Fruit fly (Drosophila melanogaster) ovary, adult (tissue): ENCODE data around the gene dia.

Experiments
- CG17801 ChIP-seq: fragments of 200-800 bp; optimal IDR thresholded peaks from 2 replicates; lab custom pipeline; 2019; ENCODE audit warnings: missing biosample characterization, mild to moderate bottlenecking, missing genetic modification characterization, moderate library complexity; ENCODE audit not compliant: partially characterized antibody

dia gene

dm6 chr2L:20802204-20802603 is 44.3 kb downstream of the dia start:
- no peak for TF ChIP-seq CG17801 (GFP tag; lab: Kevin White, UChicago)

dm6 chr2L:20802839-20803238 is 44.9 kb downstream of the dia start:
- TF ChIP-seq CG17801 (GFP tag; lab: Kevin White, UChicago): no peak

dm6 chr2L:20803733-20804164 is 45.8 kb downstream of the dia start:
- TF ChIP-seq CG17801 (GFP tag; lab: Kevin White, UChicago): no peak

- peak; percentile 92 for TF ChIP-seq CG17801 (GFP tag; lab: Kevin White, UChicago)
Observed at dm6 chr2L:20805624-20806339, 47.8 kb downstream of the dia start.

- no peak for TF ChIP-seq CG17801 (GFP tag; lab: Kevin White, UChicago)
Observed at dm6 chr2L:20806619-20807018, 48.7 kb downstream of the dia start.

dm6 chr2L:20807617-20808509 is 49.9 kb downstream of the dia start:
- no peak for TF ChIP-seq CG17801 (GFP tag; lab: Kevin White, UChicago)

dm6 chr2L:20808510-20809195 is 50.7 kb downstream of the dia start:
- TF ChIP-seq CG17801 (GFP tag; lab: Kevin White, UChicago): no peak

dm6 chr2L:20809229-20809628 is 51.3 kb downstream of the dia start:
- no peak for TF ChIP-seq CG17801 (GFP tag; lab: Kevin White, UChicago)

- TF ChIP-seq CG17801 (GFP tag; lab: Kevin White, UChicago): no peak
Observed at dm6 chr2L:20811039-20811652, 53.2 kb downstream of the dia start.

dm6 chr2L:20812283-20813189 is 54.6 kb downstream of the dia start:
- peak; percentile 40 for TF ChIP-seq CG17801 (GFP tag; lab: Kevin White, UChicago)

dm6 chr2L:20816140-20816539 is 58.2 kb downstream of the dia start, which contains the start of gene CG33322:
Gene CG33322 (minus strand): TSS chr2L:20816240.
- TF ChIP-seq CG17801 (GFP tag; lab: Kevin White, UChicago): no peak

dm6 chr2L:20817170-20817569 is 59.2 kb downstream of the dia start, which contains the start of gene CheB38b:
Gene CheB38b (minus strand): TSS chr2L:20817270.
- no peak for TF ChIP-seq CG17801 (GFP tag; lab: Kevin White, UChicago)
